Fruit fly (Drosophila melanogaster) S2 (cell line): ENCODE results near the gene Pglym87.

Experiments used
- CG8478 ChIP-seq: fragments of >200 bp; optimal IDR thresholded peaks from 2 replicates; lab custom pipeline; 2018
- CTCF ChIP-seq, 2 experiments: fragments of >200 bp; optimal IDR thresholded peaks; 2 replicates each; lab custom pipeline; 2018

- no peak for TF ChIP-seq CG8478
- TF ChIP-seq CTCF (optimal IDR thresholded peaks at IDR 0.05; lab: Kevin White, UChicago) = no peak
These were observed 46.9 kb downstream of the Pglym87 start for dm6 chr3R:12185615-12186014.
